Worm (Caenorhabditis elegans): Measurements from ENCODE around the gene prdx-3.

ce11 chrIII:4428797-4429196, 21.6 kb downstream of the prdx-3 start:
- TF ChIP-seq ztf-29 (GFP tag; IDR thresholded peaks at IDR 0.05) (no peak), med-1 (GFP tag; optimal IDR thresholded peaks at IDR 0.05; ENCODE audit: insufficient read depth) (no peak), T22C8.4 (GFP tag; IDR thresholded peaks at IDR 0.05) (peak; percentile 64), flt-1 (GFP tag; IDR thresholded peaks at IDR 0.05) (no peak; the same call in 1 of the 2 replicates), ref-1 (GFP tag; conservative IDR thresholded peaks at IDR 0.05) (0 out of 2 replicates have a peak, but pooled peaks have one; percentile 9), cog-1 (tag; optimal IDR thresholded peaks at IDR 0.05) (no peak)

All from whole organism, midembryonic.